Worm (Caenorhabditis elegans) whole organism, L4 larva: ENCODE data around the gene H14E04.3.

Experiments used
- F49E8.2 ChIP-seq: sonication (generic microtip); optimal IDR thresholded peaks from 2 replicates; lab custom pipeline; 2016; ENCODE audit warnings: missing compliant biosample characterization, mild to moderate bottlenecking, missing genetic modification characterization, borderline replicate concordance
- Y48G9A.11 ChIP-seq: fragments of 200-800 bp; sonication (Bioruptor generic); IDR thresholded peaks from 2 replicates; pipeline ENCODE4 v1.3.6; 2022; ENCODE audit warnings: missing genetic modification reagents, missing genetic modification characterization, missing compliant biosample characterization
- ZK546.5 ChIP-seq, 2 experiments: sonication (generic microtip); optimal IDR thresholded peaks; 2 replicates each; lab custom pipeline; 2017; ENCODE audit warnings: missing biosample characterization in 2 of 2, missing genetic modification characterization in 2 of 2
- fos-1 ChIP-seq: fragments of 150-350 bp; optimal IDR thresholded peaks from 2 replicates; lab custom pipeline; 2014; ENCODE audit warnings: missing biosample characterization, missing genetic modification characterization
- lin-13 ChIP-seq: fragments of 150-350 bp; optimal IDR thresholded peaks from 2 replicates; lab custom pipeline; 2014; ENCODE audit warnings: missing biosample characterization, missing genetic modification reagents, missing genetic modification characterization
- nhr-11 ChIP-seq: fragments of 150-350 bp; optimal IDR thresholded peaks from 2 replicates; lab custom pipeline; 2014; ENCODE audit warnings: missing biosample characterization, missing genetic modification characterization
- nhr-25 ChIP-seq: sonication (generic microtip); optimal IDR thresholded peaks from 2 replicates; lab custom pipeline; 2017; ENCODE audit warnings: missing genetic modification characterization, mild to moderate bottlenecking, missing compliant biosample characterization, antibody characterized with exemption, moderate library complexity, borderline replicate concordance; ENCODE audit not compliant: insufficient read depth
- snpc-4 ChIP-seq: fragments of 150-350 bp; optimal IDR thresholded peaks from 2 replicates; lab custom pipeline; 2014; ENCODE audit warnings: missing biosample characterization, missing genetic modification characterization
- unc-62 ChIP-seq, 3 experiments: fragments of 150-350 bp in 1 of 3; sonication (generic microtip); optimal IDR thresholded peaks in 2 of 3; peaks in 1 of 3; 1 replicate in 1 of 3; 2 replicates in 2 of 3; lab custom pipeline; 2014 to 2017; ENCODE audit warnings: missing biosample characterization in 3 of 3, missing genetic modification characterization in 3 of 3, missing genetic modification reagents in 3 of 3, missing genotype in 1 of 3

- TF ChIP-seq lin-13 (GFP tag; lab: Kevin White, UChicago), result no peak
- no peak for TF ChIP-seq Y48G9A.11 (GFP tag; lab: Robert Waterston, UW)
- TF ChIP-seq nhr-11 (tag; lab: Kevin White, UChicago), result no peak
- no peak for TF ChIP-seq ZK546.5 (tag; optimal IDR thresholded peaks at IDR 0.05; lab: Kevin White, UChicago)
- no peak for TF ChIP-seq F49E8.2 (tag; lab: Kevin White, UChicago)
- TF ChIP-seq fos-1 (tag; lab: Kevin White, UChicago), result no peak
- TF ChIP-seq nhr-25 (tag; lab: Kevin White, UChicago), result no peak
- TF ChIP-seq unc-62 (GFP tag; optimal IDR thresholded peaks at IDR 0.05 in 1 of 2; lab: Kevin White, UChicago), result no peak
- no peak for TF ChIP-seq unc-62 (tag; optimal IDR thresholded peaks at IDR 0.05; lab: Kevin White, UChicago)
- no peak for TF ChIP-seq snpc-4
These were observed 18.0 kb downstream of the H14E04.3 start, which contains the start of gene H04J21.4 for ce11 chrIII:2368424-2368823.
